Worm (Caenorhabditis elegans) whole organism, early embryonic: Measurements from ENCODE around the gene cest-24.

Experiments
- F13C5.2 ChIP-seq: sonication (generic microtip); optimal IDR thresholded peaks from 2 replicates; lab custom pipeline; 2017; ENCODE audit warnings: mild to moderate bottlenecking, missing genetic modification characterization, inconsistent platforms, missing compliant biosample characterization
- aly-1 ChIP-seq: sonication (generic microtip); optimal IDR thresholded peaks from 2 replicates; lab custom pipeline; 2016; ENCODE audit warnings: missing genetic modification characterization, missing compliant biosample characterization
- ama-1 ChIP-seq: fragments of 150-350 bp; optimal IDR thresholded peaks from 2 replicates; lab custom pipeline; 2014
- flt-1 ChIP-seq: fragments of 200-800 bp; sonication (Bioruptor generic); IDR thresholded peaks from 2 replicates; pipeline ENCODE4 v1.3.6; 2022; ENCODE audit warnings: missing genetic modification characterization, missing compliant biosample characterization
- hnd-1 ChIP-seq: sonication (generic microtip); optimal IDR thresholded peaks from 2 replicates; lab custom pipeline; 2016; ENCODE audit warnings: missing genetic modification characterization, missing compliant biosample characterization
- pes-1 ChIP-seq: fragments of 200-800 bp; sonication (Bioruptor generic); IDR thresholded peaks from 2 replicates; pipeline ENCODE4 v1.3.6; 2022; ENCODE audit warnings: missing genetic modification reagents, missing genetic modification characterization, missing compliant biosample characterization
- scrt-1 ChIP-seq: fragments of 200-800 bp; sonication (Bioruptor generic); IDR thresholded peaks from 2 replicates; pipeline ENCODE4 v1.3.6; 2022; ENCODE audit warnings: missing genetic modification characterization, missing compliant biosample characterization
- tbx-11 ChIP-seq: fragments of 200-800 bp; sonication (Bioruptor generic); IDR thresholded peaks from 2 replicates; pipeline ENCODE4 v1.3.6; 2022; ENCODE audit warnings: missing genetic modification characterization, missing compliant biosample characterization
- tra-4 ChIP-seq: sonication (generic microtip); optimal IDR thresholded peaks from 2 replicates; lab custom pipeline; 2017; ENCODE audit warnings: missing genetic modification characterization, missing compliant biosample characterization

DNA sequence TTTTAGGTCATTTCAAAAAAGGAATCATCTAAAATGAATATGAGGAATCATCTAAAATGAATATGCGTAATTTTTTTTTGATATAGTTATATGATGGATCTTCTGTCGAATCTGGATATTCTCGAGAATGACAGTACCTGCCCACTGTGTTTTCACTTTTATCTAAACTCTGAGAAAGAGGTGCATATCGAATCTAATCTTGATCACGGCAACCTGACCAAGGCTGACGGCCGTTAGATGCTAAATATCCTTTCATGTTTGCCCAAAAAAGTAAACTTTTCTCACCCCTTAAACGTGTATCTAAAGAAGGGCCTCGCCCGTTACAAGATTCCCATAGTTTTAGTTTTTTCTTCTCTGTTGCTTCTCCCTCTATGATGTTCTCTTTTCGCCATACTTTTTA, 14.3 kb upstream of the cest-24 start:
- TF ChIP-seq scrt-1 (GFP tag; lab: Robert Waterston, UW) (no peak), F13C5.2 (tag; lab: Kevin White, UChicago) (no peak), flt-1 (GFP tag; lab: Robert Waterston, UW) (no peak), tra-4 (tag; lab: Kevin White, UChicago) (no peak), aly-1 (no peak), pes-1 (no peak), ama-1 (lab: Kevin White, UChicago) (no peak), hnd-1 (tag; lab: Kevin White, UChicago) (no peak), tbx-11 (GFP tag; lab: Robert Waterston, UW) (no peak)
